Worm (Caenorhabditis elegans): Measurements from ENCODE around the gene C44B12.6.

Gene C44B12.6

DNA sequence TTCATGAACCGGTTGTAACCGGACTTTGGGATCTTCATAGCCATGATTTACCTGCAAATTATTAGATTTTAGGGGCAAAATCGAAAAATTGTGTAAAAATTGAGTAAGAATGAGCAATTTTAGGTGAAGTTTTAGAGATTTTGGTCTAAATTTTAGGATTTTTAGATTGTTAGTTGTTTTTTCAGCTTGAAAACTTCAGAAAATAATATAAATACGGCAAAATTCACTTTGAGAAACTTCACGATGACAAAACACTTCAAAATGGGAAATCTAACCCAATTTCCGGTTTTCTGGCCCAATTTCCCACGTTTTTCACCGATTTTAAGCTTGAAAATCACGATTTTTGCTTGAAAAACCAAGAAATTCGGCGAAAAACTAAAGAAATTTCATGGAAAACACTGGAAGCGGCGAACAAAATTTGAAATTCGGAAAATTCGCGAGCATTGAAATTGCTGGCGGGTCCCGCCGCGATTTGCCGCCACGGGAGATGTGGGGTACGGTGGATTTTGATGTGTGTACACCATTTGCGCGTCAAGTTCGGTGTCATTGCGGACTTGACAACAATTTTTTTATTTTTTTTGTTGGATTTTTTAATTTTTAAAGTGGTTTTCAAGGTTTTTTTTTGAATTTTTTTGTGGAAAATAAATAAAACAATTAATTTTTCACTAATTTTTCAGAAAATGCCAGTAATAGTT is 42.5 kb downstream of the C44B12.6 start, which contains the start of the genes cct-8 and Y55F3AR.2 (continued):
- no peak for TF ChIP-seq nhr-76 (tag; optimal IDR thresholded peaks at IDR 0.05)
- TF ChIP-seq tbx-2 (tag; optimal IDR thresholded peaks at IDR 0.05), result peak; percentile 98
- peak; percentile 98 for TF ChIP-seq unc-86 (tag; optimal IDR thresholded peaks at IDR 0.05)
- TF ChIP-seq pqm-1 (tag; optimal IDR thresholded peaks at IDR 0.05), result no peak
- TF ChIP-seq snu-23 (GFP tag; optimal IDR thresholded peaks at IDR 0.05), result peak; percentile 99
- peak; percentile 99 for TF ChIP-seq fkh-8 (tag; optimal IDR thresholded peaks at IDR 0.05)
- TF ChIP-seq vab-15 (tag; optimal IDR thresholded peaks at IDR 0.05), result peak; percentile 95
- peak; percentile 93 for TF ChIP-seq fos-1 (tag; optimal IDR thresholded peaks at IDR 0.05)
- TF ChIP-seq blmp-1 (tag; optimal IDR thresholded peaks at IDR 0.05), result peak; percentile 66
- TF ChIP-seq ceh-90 (tag; optimal IDR thresholded peaks at IDR 0.05), result peak; percentile 68
- peak; percentile 99 for TF ChIP-seq dsc-1 (tag; optimal IDR thresholded peaks at IDR 0.05)
- peak; percentile 99 for TF ChIP-seq sup-37 (GFP tag; optimal IDR thresholded peaks at IDR 0.05)
- TF ChIP-seq F16B12.6 (tag; optimal IDR thresholded peaks at IDR 0.05), result peak; percentile 100
- TF ChIP-seq ztf-11 (tag; optimal IDR thresholded peaks at IDR 0.05), result peak in 1 of 2 experiments; percentile 92
- peak; percentile 98 for TF ChIP-seq ceh-8 (GFP tag; optimal IDR thresholded peaks at IDR 0.05)
- TF ChIP-seq Y116A8C.19 (tag; optimal IDR thresholded peaks at IDR 0.05; ENCODE audit: borderline replicate concordance), result peak; percentile 36
- peak; percentile 97 for TF ChIP-seq mep-1 (tag; optimal IDR thresholded peaks at IDR 0.05)
- TF ChIP-seq alr-1 (tag; optimal IDR thresholded peaks at IDR 0.05; ENCODE audit: borderline replicate concordance), result no peak
- peak; percentile 89 for TF ChIP-seq fkh-4 (tag; optimal IDR thresholded peaks at IDR 0.05; ENCODE audit: borderline replicate concordance)
- no peak for TF ChIP-seq pag-3 (tag; optimal IDR thresholded peaks at IDR 0.05; ENCODE audit: borderline replicate concordance, insufficient read depth)
- peak; percentile 98 for TF ChIP-seq pax-3 (tag; optimal IDR thresholded peaks at IDR 0.05)
- no peak for TF ChIP-seq sptf-1 (tag; optimal IDR thresholded peaks at IDR 0.05)
- no peak for TF ChIP-seq ets-5 (GFP tag; IDR thresholded peaks at IDR 0.05)
- peak; percentile 99 for TF ChIP-seq nhr-19 (GFP tag; conservative IDR thresholded peaks at IDR 0.05)
- peak; percentile 97 for TF ChIP-seq zip-4 (GFP tag; optimal IDR thresholded peaks at IDR 0.05)
- peak; percentile 92 for TF ChIP-seq unc-130 (tag; optimal IDR thresholded peaks at IDR 0.05)
- TF ChIP-seq unc-30 (tag; optimal IDR thresholded peaks at IDR 0.05), result peak; percentile 70
- peak; percentile 99 for TF ChIP-seq isw-1 (GFP tag; IDR thresholded peaks at IDR 0.05)
- TF ChIP-seq C16A3.4 (tag; optimal IDR thresholded peaks at IDR 0.05), result peak; percentile 96
- TF ChIP-seq elt-3 (tag; optimal IDR thresholded peaks at IDR 0.05), result peak in 3 of 6 experiments; percentile 36 to 95 (median 91)
- TF ChIP-seq mdl-1 (tag; optimal IDR thresholded peaks at IDR 0.05), result peak in 1 of 2 experiments; percentile 87
- peak; percentile 75 for TF ChIP-seq nhr-12 (tag; optimal IDR thresholded peaks at IDR 0.05)
- TF ChIP-seq egl-13 (tag; optimal IDR thresholded peaks at IDR 0.05), result peak; percentile 96
- peak; percentile 97 for TF ChIP-seq lin-14 (GFP tag; optimal IDR thresholded peaks at IDR 0.05)
- TF ChIP-seq skn-1 (tag; optimal IDR thresholded peaks at IDR 0.05), result peak; percentile 93
- TF ChIP-seq nhr-237 (tag; optimal IDR thresholded peaks at IDR 0.05), result peak; percentile 78
- peak; percentile 93 for TF ChIP-seq elt-2 (tag; optimal IDR thresholded peaks at IDR 0.05)
- TF ChIP-seq ztf-4 (tag; optimal IDR thresholded peaks at IDR 0.05), result peak; percentile 94
- TF ChIP-seq fkh-10 (GFP tag; optimal IDR thresholded peaks at IDR 0.05), result peak; percentile 93
- TF ChIP-seq hlh-4 (tag; optimal IDR thresholded peaks at IDR 0.05), result no peak
- TF ChIP-seq C34B4.2 (tag; optimal IDR thresholded peaks at IDR 0.05), result peak; percentile 97
- peak; percentile 97 for TF ChIP-seq nhr-20 (tag; optimal IDR thresholded peaks at IDR 0.05)
- TF ChIP-seq lin-35 (GFP tag; optimal IDR thresholded peaks at IDR 0.05), result peak; percentile 89 to 93
- peak; percentile 23 for TF ChIP-seq nhr-28 (tag; optimal IDR thresholded peaks at IDR 0.05)
- peak; percentile 100 for TF ChIP-seq C04F5.9 (tag; optimal IDR thresholded peaks at IDR 0.05)
- peak; percentile 87 for TF ChIP-seq unc-98 (GFP tag; IDR thresholded peaks at IDR 0.05)
- TF ChIP-seq ceh-63 (GFP tag; optimal IDR thresholded peaks at IDR 0.05), result peak; percentile 78
- TF ChIP-seq xbp-1 (tag; optimal IDR thresholded peaks at IDR 0.05), result peak; percentile 97
- peak; percentile 100 for TF ChIP-seq lsy-2 (tag; optimal IDR thresholded peaks at IDR 0.05)
- TF ChIP-seq efl-3 (GFP tag; optimal IDR thresholded peaks at IDR 0.05), result peak; percentile 89
- peak; percentile 91 for TF ChIP-seq nhr-77 (tag; optimal IDR thresholded peaks at IDR 0.05)

All from whole organism, L1 larva.